Fruit fly (Drosophila melanogaster) whole organism, prepupa: Measurements from ENCODE around the gene CG7213.

Experiments used
- Blimp-1 ChIP-seq: fragments of 200-800 bp; sonication (Bioruptor generic); optimal IDR thresholded peaks from 3 replicates; lab custom pipeline; 2017; ENCODE audit warnings: missing biosample characterization, missing genetic modification characterization, mild to moderate bottlenecking, moderate library complexity, missing genetic modification reagents
- CG10631 ChIP-seq: fragments of 200-800 bp; sonication (Bioruptor generic); optimal IDR thresholded peaks from 2 replicates; lab custom pipeline; 2016; ENCODE audit warnings: missing biosample characterization, missing genetic modification characterization
- CG10669 ChIP-seq: fragments of 200-800 bp; sonication (Bioruptor generic); optimal IDR thresholded peaks from 3 replicates; lab custom pipeline; 2018; ENCODE audit warnings: missing biosample characterization, mild to moderate bottlenecking, missing genetic modification characterization, moderate library complexity
- CG11294 ChIP-seq: fragments of 200-800 bp; sonication (Bioruptor generic); IDR thresholded peaks from 2 replicates; pipeline ENCODE4 v1.3.6; 2022; ENCODE audit warnings: missing biosample characterization, missing genetic modification characterization
- CG11902 ChIP-seq: fragments of 200-800 bp; sonication (Bioruptor generic); optimal IDR thresholded peaks from 3 replicates; lab custom pipeline; 2016; ENCODE audit warnings: missing biosample characterization, missing genetic modification characterization
- CG15336 ChIP-seq: fragments of 200-800 bp; sonication (Bioruptor generic); IDR thresholded peaks from 2 replicates; pipeline ENCODE4 v1.3.6; 2022; ENCODE audit warnings: missing biosample characterization, missing genetic modification characterization
- CG16779 ChIP-seq: fragments of 200-800 bp; sonication (Bioruptor generic); optimal IDR thresholded peaks from 3 replicates; lab custom pipeline; 2017; ENCODE audit warnings: missing biosample characterization, mild to moderate bottlenecking, missing genetic modification characterization
- CG32006 ChIP-seq: fragments of 200-800 bp; sonication (Bioruptor generic); optimal IDR thresholded peaks from 3 replicates; lab custom pipeline; 2017; ENCODE audit warnings: missing biosample characterization, mild to moderate bottlenecking, missing genetic modification characterization
- CG34406 ChIP-seq: fragments of 200-800 bp; sonication (Bioruptor generic); optimal IDR thresholded peaks from 3 replicates; lab custom pipeline; 2016; ENCODE audit warnings: missing biosample characterization, missing genetic modification characterization
- CG4318 ChIP-seq: fragments of 200-800 bp; sonication (Bioruptor generic); optimal IDR thresholded peaks from 3 replicates; lab custom pipeline; 2017; ENCODE audit warnings: missing biosample characterization, mild to moderate bottlenecking, missing genetic modification characterization
- CG6163 ChIP-seq: fragments of 200-800 bp; sonication (Bioruptor generic); IDR thresholded peaks from 3 replicates; pipeline ENCODE4 v1.3.6; 2022; ENCODE audit warnings: missing biosample characterization, missing genetic modification characterization
- CG6276 ChIP-seq: fragments of 200-800 bp; sonication (Bioruptor generic); optimal IDR thresholded peaks from 2 replicates; lab custom pipeline; 2017; ENCODE audit warnings: missing biosample characterization, mild to moderate bottlenecking, missing genetic modification characterization
- CG6792 ChIP-seq: fragments of 200-800 bp; sonication (Bioruptor generic); optimal IDR thresholded peaks from 3 replicates; lab custom pipeline; 2016; ENCODE audit warnings: missing biosample characterization, missing genetic modification characterization
- CG6808 ChIP-seq: fragments of 200-800 bp; sonication (Bioruptor generic); optimal IDR thresholded peaks from 3 replicates; lab custom pipeline; 2017; ENCODE audit warnings: missing biosample characterization, missing genetic modification characterization, mild to moderate bottlenecking, moderate library complexity, missing genetic modification reagents
- CG7368 ChIP-seq: fragments of 200-800 bp; sonication (Bioruptor generic); optimal IDR thresholded peaks from 3 replicates; lab custom pipeline; 2016; ENCODE audit warnings: missing biosample characterization, missing genetic modification characterization
- CG8119 ChIP-seq: fragments of 200-800 bp; sonication (Bioruptor generic); IDR thresholded peaks from 3 replicates; pipeline ENCODE4 v1.3.6; 2022; ENCODE audit warnings: missing biosample characterization, missing genetic modification characterization
- CG8319 ChIP-seq: fragments of 200-800 bp; sonication (Bioruptor generic); optimal IDR thresholded peaks from 3 replicates; lab custom pipeline; 2016; ENCODE audit warnings: missing biosample characterization, missing genetic modification characterization
- CG9139 ChIP-seq: fragments of 200-800 bp; sonication (Bioruptor generic); optimal IDR thresholded peaks from 3 replicates; lab custom pipeline; 2017; ENCODE audit warnings: missing biosample characterization, mild to moderate bottlenecking, missing genetic modification characterization
- Eip78C ChIP-seq: fragments of 200-800 bp; sonication (Bioruptor generic); peaks from one replicate; lab custom pipeline; 2016; ENCODE audit warnings: missing biosample characterization, missing genetic modification characterization
- Eip93F ChIP-seq: fragments of 200-800 bp; sonication (Bioruptor generic); optimal IDR thresholded peaks from 2 replicates; lab custom pipeline; 2016; ENCODE audit warnings: missing biosample characterization, mild to moderate bottlenecking, missing genetic modification characterization
- Ets21C ChIP-seq: fragments of 200-800 bp; sonication (Bioruptor generic); optimal IDR thresholded peaks from 3 replicates; lab custom pipeline; 2016; ENCODE audit warnings: missing biosample characterization, missing genetic modification characterization
- Ets96B ChIP-seq: fragments of 200-800 bp; optimal IDR thresholded peaks from 2 replicates; lab custom pipeline; 2019; ENCODE audit warnings: missing biosample characterization, mild to moderate bottlenecking, missing genetic modification characterization, moderate library complexity
- Hr38 ChIP-seq: sonication (Bioruptor generic); optimal IDR thresholded peaks from 2 replicates; lab custom pipeline; 2016; ENCODE audit warnings: missing biosample characterization, missing genetic modification characterization
- Hr39 ChIP-seq: fragments of 200-800 bp; sonication (Bioruptor generic); optimal IDR thresholded peaks from 2 replicates; lab custom pipeline; 2016; ENCODE audit warnings: missing biosample characterization, missing genetic modification characterization
- Lpt ChIP-seq: fragments of 200-800 bp; sonication (Bioruptor generic); optimal IDR thresholded peaks from 3 replicates; lab custom pipeline; 2016; ENCODE audit warnings: missing biosample characterization, missing genetic modification characterization
- Met ChIP-seq: fragments of 200-800 bp; sonication (Bioruptor generic); optimal IDR thresholded peaks from 3 replicates; lab custom pipeline; 2016; ENCODE audit warnings: missing biosample characterization, missing genetic modification characterization
- OdsH ChIP-seq: fragments of 200-800 bp; sonication (Bioruptor generic); optimal IDR thresholded peaks from 3 replicates; lab custom pipeline; 2016; ENCODE audit warnings: missing biosample characterization, missing genetic modification characterization
- Smox ChIP-seq: fragments of 200-800 bp; sonication (Bioruptor generic); optimal IDR thresholded peaks from 3 replicates; lab custom pipeline; 2016; ENCODE audit warnings: missing biosample characterization, missing genetic modification characterization
- Sox102F ChIP-seq: fragments of 200-800 bp; sonication (Bioruptor generic); optimal IDR thresholded peaks from 2 replicates; lab custom pipeline; 2016; ENCODE audit warnings: missing biosample characterization, mild to moderate bottlenecking, missing genetic modification characterization
- Sox14 ChIP-seq: fragments of 200-800 bp; sonication (Bioruptor generic); optimal IDR thresholded peaks from 3 replicates; lab custom pipeline; 2016; ENCODE audit warnings: missing biosample characterization, missing genetic modification characterization
- Sox15 ChIP-seq: fragments of 200-800 bp; sonication (Bioruptor generic); optimal IDR thresholded peaks from 3 replicates; lab custom pipeline; 2016; ENCODE audit warnings: missing biosample characterization, missing genetic modification characterization
- achi ChIP-seq: fragments of 200-800 bp; sonication (Bioruptor generic); optimal IDR thresholded peaks from 3 replicates; lab custom pipeline; 2016; ENCODE audit warnings: missing biosample characterization, missing genetic modification characterization
- acj6 ChIP-seq: fragments of 200-800 bp; sonication (Bioruptor generic); optimal IDR thresholded peaks from 3 replicates; lab custom pipeline; 2016; ENCODE audit warnings: missing biosample characterization, missing genetic modification characterization
- cyc ChIP-seq: fragments of 200-800 bp; sonication (Bioruptor generic); optimal IDR thresholded peaks from 3 replicates; lab custom pipeline; 2016; ENCODE audit warnings: missing biosample characterization, missing genetic modification characterization
- dac ChIP-seq: fragments of 200-800 bp; sonication (Bioruptor generic); optimal IDR thresholded peaks from 2 replicates; lab custom pipeline; 2017; ENCODE audit warnings: missing biosample characterization, mild to moderate bottlenecking, missing genetic modification characterization
- dsx ChIP-seq: fragments of 200-800 bp; optimal IDR thresholded peaks from 3 replicates; lab custom pipeline; 2019; ENCODE audit warnings: missing biosample characterization, mild to moderate bottlenecking, missing genetic modification characterization, moderate library complexity; ENCODE audit not compliant: poor library complexity, severe bottlenecking
- eg ChIP-seq: fragments of 200-800 bp; sonication (Bioruptor generic); IDR thresholded peaks from 3 replicates; pipeline ENCODE4 v1.3.6; 2022; ENCODE audit warnings: missing biosample characterization, missing genetic modification characterization
- esn ChIP-seq: fragments of 200-800 bp; sonication (Bioruptor generic); optimal IDR thresholded peaks from 2 replicates; lab custom pipeline; 2016; ENCODE audit warnings: missing biosample characterization, mild to moderate bottlenecking, missing genetic modification characterization, moderate library complexity
- fd59A ChIP-seq: fragments of 200-800 bp; sonication (Bioruptor generic); optimal IDR thresholded peaks from 2 replicates; lab custom pipeline; 2017; ENCODE audit warnings: missing biosample characterization, mild to moderate bottlenecking, missing genetic modification characterization, missing genetic modification reagents
- fd85E ChIP-seq: fragments of 200-800 bp; sonication (Bioruptor generic); optimal IDR thresholded peaks from 3 replicates; lab custom pipeline; 2016; ENCODE audit warnings: missing biosample characterization, missing genetic modification characterization
- fkh ChIP-seq: fragments of 200-800 bp; sonication (Bioruptor generic); optimal IDR thresholded peaks from 3 replicates; lab custom pipeline; 2017; ENCODE audit warnings: missing biosample characterization, mild to moderate bottlenecking, missing genetic modification characterization, moderate library complexity
- net ChIP-seq: fragments of 200-800 bp; sonication (Bioruptor generic); optimal IDR thresholded peaks from 3 replicates; lab custom pipeline; 2016; ENCODE audit warnings: missing biosample characterization, missing genetic modification characterization
- salr ChIP-seq, 2 experiments: fragments of 200-800 bp; sonication (Bioruptor generic); optimal IDR thresholded peaks; 3 replicates each; lab custom pipeline; 2016 to 2018; ENCODE audit warnings: missing biosample characterization in 2 of 2, missing genetic modification characterization in 2 of 2, mild to moderate bottlenecking in 1 of 2
- spab ChIP-seq: fragments of 200-800 bp; sonication (Bioruptor generic); optimal IDR thresholded peaks from 2 replicates; lab custom pipeline; 2017; ENCODE audit warnings: missing biosample characterization, mild to moderate bottlenecking, missing genetic modification characterization, missing genetic modification reagents
- ss ChIP-seq, 2 experiments: fragments of 200-800 bp; sonication (Bioruptor generic); optimal IDR thresholded peaks; 2 replicates in 1 of 2; 3 replicates in 1 of 2; lab custom pipeline; 2017 to 2018; ENCODE audit warnings: mild to moderate bottlenecking in 2 of 2, missing biosample characterization in 2 of 2, missing genetic modification characterization in 2 of 2, moderate library complexity in 1 of 2
- svp ChIP-seq: fragments of 200-800 bp; sonication (Bioruptor generic); peaks from one replicate; lab custom pipeline; 2016; ENCODE audit warnings: missing biosample characterization, missing genetic modification characterization
- vri ChIP-seq: fragments of 200-800 bp; sonication (Bioruptor generic); optimal IDR thresholded peaks from 3 replicates; lab custom pipeline; 2016; ENCODE audit warnings: missing biosample characterization, mild to moderate bottlenecking, missing genetic modification characterization

The CG7213 gene

dm6 chr3L:8240501-8240900 is at the start of gene CG7213:
Gene CG7213, minus strand, starts transcription at chr3L:8240601.
- no peak for TF ChIP-seq esn (GFP tag; lab: Kevin White, UChicago)
- TF ChIP-seq CG4318 (GFP tag; lab: Kevin White, UChicago) = no peak
- TF ChIP-seq OdsH = no peak

dm6 chr3L:8289336-8290258 is 49.2 kb upstream of the CG7213 start, which contains the start of gene cert:
Gene cert, minus strand, starts transcription at chr3L:8289870.
- TF ChIP-seq CG8119 (GFP tag; lab: Robert Waterston, UW) = no peak
- TF ChIP-seq CG34406 (GFP tag; lab: Kevin White, UChicago) = peak; percentile 36
- no peak for TF ChIP-seq CG4318 (GFP tag; lab: Kevin White, UChicago)
- peak; percentile 39 for TF ChIP-seq Met (GFP tag; lab: Kevin White, UChicago)
- peak; percentile 53 for TF ChIP-seq esn (GFP tag; lab: Kevin White, UChicago)
- no peak for TF ChIP-seq Eip93F (GFP tag; lab: Kevin White, UChicago)
- no peak for TF ChIP-seq eg (GFP tag; lab: Robert Waterston, UW)
- peak; percentile 5 for TF ChIP-seq CG32006 (GFP tag; lab: Kevin White, UChicago)
- TF ChIP-seq acj6 (GFP tag; lab: Kevin White, UChicago) = no peak
- no peak for TF ChIP-seq Smox
- TF ChIP-seq CG16779 (tag; lab: Kevin White, UChicago) = no peak
- TF ChIP-seq CG7368 (GFP tag; lab: Kevin White, UChicago) = peak; percentile 40
- no peak for TF ChIP-seq CG9139
- peak; percentile 30 for TF ChIP-seq CG10631 (GFP tag; lab: Kevin White, UChicago)
- peak; percentile 3 for TF ChIP-seq CG6808
- TF ChIP-seq Sox15 (GFP tag; lab: Kevin White, UChicago) = no peak
- TF ChIP-seq ss (GFP tag; optimal IDR thresholded peaks at IDR 0.05; lab: Kevin White, UChicago) = peak in 1 of 2 experiments; percentile 49
- peak in 1 of 2 experiments; percentile 11 for TF ChIP-seq salr (GFP tag; optimal IDR thresholded peaks at IDR 0.05; lab: Kevin White, UChicago)
- TF ChIP-seq net (GFP tag; lab: Kevin White, UChicago) = peak; percentile 21
- no peak for TF ChIP-seq CG11902
- no peak for TF ChIP-seq Lpt (GFP tag; lab: Kevin White, UChicago)
- TF ChIP-seq CG6276 (GFP tag; lab: Kevin White, UChicago) = no peak
- TF ChIP-seq Ets96B (tag; lab: Kevin White, UChicago) = no peak
- TF ChIP-seq fd85E = no peak
- TF ChIP-seq Blimp-1 = peak; percentile 24
- peak; percentile 95 for TF ChIP-seq svp (GFP tag; lab: Kevin White, UChicago)
- peak; percentile 59 for TF ChIP-seq Sox14 (GFP tag; lab: Kevin White, UChicago)
- TF ChIP-seq CG8319 (GFP tag; lab: Kevin White, UChicago) = no peak
- peak; percentile 6 for TF ChIP-seq OdsH
- TF ChIP-seq achi (GFP tag; lab: Kevin White, UChicago) = peak; percentile 68
- TF ChIP-seq dsx = no peak
- TF ChIP-seq CG11294 (GFP tag; lab: Robert Waterston, UW) = no peak
- peak; percentile 32 for TF ChIP-seq CG6792 (GFP tag; lab: Kevin White, UChicago)
- TF ChIP-seq dac (GFP tag; lab: Kevin White, UChicago) = no peak
- no peak for TF ChIP-seq spab
- peak; percentile 9 for TF ChIP-seq cyc (GFP tag; lab: Kevin White, UChicago)
- TF ChIP-seq Hr39 (GFP tag; lab: Kevin White, UChicago) = peak; percentile 25
- peak; percentile 40 for TF ChIP-seq Sox102F
- peak; percentile 86 for TF ChIP-seq fkh (GFP tag; lab: Kevin White, UChicago)
- no peak for TF ChIP-seq fd59A (GFP tag; lab: Kevin White, UChicago)
- TF ChIP-seq CG10669 (GFP tag; lab: Kevin White, UChicago) = no peak
- TF ChIP-seq vri (GFP tag; lab: Kevin White, UChicago) = peak; percentile 88
- TF ChIP-seq Hr38 (GFP tag; lab: Kevin White, UChicago) = no peak
- no peak for TF ChIP-seq CG15336 (GFP tag; lab: Robert Waterston, UW)
- peak; percentile 31 for TF ChIP-seq Ets21C (GFP tag; lab: Kevin White, UChicago)
- peak; percentile 78 for TF ChIP-seq Eip78C (GFP tag; lab: Kevin White, UChicago)
- TF ChIP-seq CG6163 (GFP tag; lab: Robert Waterston, UW) = 0 out of 3 replicates have a peak, but pooled peaks have one; percentile 30
